Fruit fly (Drosophila melanogaster): ENCODE measurements around the gene Sap47.

Sap47 gene

DNA sequence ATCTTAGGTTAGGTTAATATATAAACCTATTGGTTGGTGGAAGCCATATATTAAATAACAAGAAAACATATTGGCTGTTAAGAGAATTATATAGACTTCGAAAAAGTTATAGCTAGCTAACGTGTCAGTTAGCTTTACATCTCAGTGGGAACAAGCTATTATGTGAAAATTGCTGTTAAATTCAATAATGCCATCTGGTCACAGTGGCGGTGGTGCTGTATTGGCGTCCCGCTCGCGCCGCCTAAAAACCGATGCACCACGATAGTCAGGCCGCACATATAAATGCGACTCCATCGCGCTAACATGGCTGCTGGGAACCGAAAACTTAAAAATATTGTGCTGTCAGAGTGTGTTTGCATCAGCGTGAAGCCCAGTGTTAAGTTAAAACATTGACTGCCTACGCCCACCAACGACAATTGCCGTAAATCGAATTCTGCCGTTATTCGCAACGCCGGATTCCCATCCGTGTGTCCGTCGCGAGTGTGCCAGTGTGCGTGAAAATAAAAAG, 38.1 kb downstream of the Sap47 start, which contains the start of gene Hel89B (continued):
- TF ChIP-seq abd-A (tag; optimal IDR thresholded peaks at IDR 0.05) (no peak), CG10431 (GFP tag; optimal IDR thresholded peaks at IDR 0.05) (no peak), CG9609 (GFP tag; optimal IDR thresholded peaks at IDR 0.05) (peak; percentile 66), CG15514 (GFP tag; optimal IDR thresholded peaks at IDR 0.05) (peak; percentile 31), CG13775 (GFP tag; optimal IDR thresholded peaks at IDR 0.05) (peak; percentile 54), CG32532 (GFP tag; IDR thresholded peaks at IDR 0.05) (no peak), CG11093 (GFP tag; IDR thresholded peaks at IDR 0.05) (no peak; the same call in 2 of the 3 replicates), lmd (GFP tag; IDR thresholded peaks at IDR 0.05) (no peak), phol (tag; optimal IDR thresholded peaks at IDR 0.05) (peak; percentile 88), tgo (GFP tag; IDR thresholded peaks at IDR 0.05) (no peak), mld (GFP tag; IDR thresholded peaks at IDR 0.05; ENCODE audit: partially characterized antibody) (no peak), chinmo (GFP tag; IDR thresholded peaks at IDR 0.05; ENCODE audit: partially characterized antibody) (no peak), Ssrp (tag; optimal IDR thresholded peaks at IDR 0.05) (peak; percentile 63), CG7963 (GFP tag; IDR thresholded peaks at IDR 0.05; ENCODE audit: partially characterized antibody) (no peak), HLH4C (GFP tag; IDR thresholded peaks at IDR 0.05; ENCODE audit: partially characterized antibody) (no peak), klu (GFP tag; IDR thresholded peaks at IDR 0.05) (no peak), h (optimal IDR thresholded peaks at IDR 0.05) (no peak), CG6813 (GFP tag; optimal IDR thresholded peaks at IDR 0.05) (no peak), Sox102F (GFP tag; optimal IDR thresholded peaks at IDR 0.05) (peak; percentile 67), CG13424 (tag; optimal IDR thresholded peaks at IDR 0.05) (peak; percentile 73), Ets97D (GFP tag; optimal IDR thresholded peaks at IDR 0.05) (peak; percentile 83), gcm (GFP tag; optimal IDR thresholded peaks at IDR 0.05) (no peak), CG1529 (GFP tag; optimal IDR thresholded peaks at IDR 0.05) (no peak), ab (GFP tag; optimal IDR thresholded peaks at IDR 0.05) (no peak), CG4424 (GFP tag; optimal IDR thresholded peaks at IDR 0.05) (peak; percentile 48), CG6654 (GFP tag; optimal IDR thresholded peaks at IDR 0.05) (no peak), corto (GFP tag; optimal IDR thresholded peaks at IDR 0.05) (no peak), CkIIα-i1 (GFP tag; IDR thresholded peaks at IDR 0.05) (no peak), CG13624 (GFP tag; optimal IDR thresholded peaks at IDR 0.05) (peak; percentile 47), PHDP (tag; optimal IDR thresholded peaks at IDR 0.05) (peak; percentile 35), CG30431 (GFP tag; optimal IDR thresholded peaks at IDR 0.05) (peak; percentile 23), CG15269 (tag; optimal IDR thresholded peaks at IDR 0.05) (peak; percentile 59), kah (GFP tag; optimal IDR thresholded peaks at IDR 0.05) (no peak), gcm2 (GFP tag; optimal IDR thresholded peaks at IDR 0.05) (no peak), Neu2 (GFP tag; optimal IDR thresholded peaks at IDR 0.05; ENCODE audit: borderline replicate concordance) (no peak), mam (GFP tag; optimal IDR thresholded peaks at IDR 0.05) (peak; percentile 83), stwl (tag; optimal IDR thresholded peaks at IDR 0.05) (peak; percentile 41), CG11560 (tag; IDR thresholded peaks at IDR 0.05) (no peak), BEAF-32 (GFP tag; optimal IDR thresholded peaks at IDR 0.05) (peak; percentile 95), CG31441 (GFP tag; IDR thresholded peaks at IDR 0.05) (no peak), CG15073 (GFP tag; optimal IDR thresholded peaks at IDR 0.05) (no peak), CG17802 (tag; optimal IDR thresholded peaks at IDR 0.05) (peak; percentile 90), CG7745 (tag; optimal IDR thresholded peaks at IDR 0.05) (no peak), cwo (GFP tag; optimal IDR thresholded peaks at IDR 0.05) (no peak), CG8089 (GFP tag; optimal IDR thresholded peaks at IDR 0.05) (peak; percentile 34), CG9876 (GFP tag; optimal IDR thresholded peaks at IDR 0.05) (peak; percentile 55), dm (GFP tag; optimal IDR thresholded peaks at IDR 0.05) (peak; percentile 60), CG10565 (GFP tag; optimal IDR thresholded peaks at IDR 0.05) (peak; percentile 6), CG33213 (GFP tag; optimal IDR thresholded peaks at IDR 0.05) (peak; percentile 69), unc-4 (GFP tag; IDR thresholded peaks at IDR 0.05; ENCODE audit: partially characterized antibody) (no peak)

All from whole organism, embryonic.